Fruit fly (Drosophila melanogaster) whole organism, prepupa: ENCODE measurements around the gene lz.

Source experiments
- CG10669 ChIP-seq: fragments of 200-800 bp; sonication (Bioruptor generic); optimal IDR thresholded peaks from 3 replicates; lab custom pipeline; 2018; ENCODE audit warnings: missing biosample characterization, mild to moderate bottlenecking, missing genetic modification characterization, moderate library complexity
- CG11902 ChIP-seq: fragments of 200-800 bp; sonication (Bioruptor generic); optimal IDR thresholded peaks from 3 replicates; lab custom pipeline; 2016; ENCODE audit warnings: missing biosample characterization, missing genetic modification characterization
- CG16779 ChIP-seq: fragments of 200-800 bp; sonication (Bioruptor generic); optimal IDR thresholded peaks from 3 replicates; lab custom pipeline; 2017; ENCODE audit warnings: missing biosample characterization, mild to moderate bottlenecking, missing genetic modification characterization
- CG3032 ChIP-seq: fragments of 200-800 bp; optimal IDR thresholded peaks from 2 replicates; lab custom pipeline; 2019; ENCODE audit warnings: missing biosample characterization, mild to moderate bottlenecking, missing genetic modification characterization, moderate library complexity
- CG31627 ChIP-seq: fragments of 200-800 bp; sonication (Bioruptor generic); optimal IDR thresholded peaks from 3 replicates; lab custom pipeline; 2016; ENCODE audit warnings: missing biosample characterization, missing genetic modification characterization
- CG4318 ChIP-seq: fragments of 200-800 bp; sonication (Bioruptor generic); optimal IDR thresholded peaks from 3 replicates; lab custom pipeline; 2017; ENCODE audit warnings: missing biosample characterization, mild to moderate bottlenecking, missing genetic modification characterization
- CG6163 ChIP-seq: fragments of 200-800 bp; sonication (Bioruptor generic); IDR thresholded peaks from 3 replicates; pipeline ENCODE4 v1.3.6; 2022; ENCODE audit warnings: missing biosample characterization, missing genetic modification characterization
- CG6276 ChIP-seq: fragments of 200-800 bp; sonication (Bioruptor generic); optimal IDR thresholded peaks from 2 replicates; lab custom pipeline; 2017; ENCODE audit warnings: missing biosample characterization, mild to moderate bottlenecking, missing genetic modification characterization
- CG7368 ChIP-seq: fragments of 200-800 bp; sonication (Bioruptor generic); optimal IDR thresholded peaks from 3 replicates; lab custom pipeline; 2016; ENCODE audit warnings: missing biosample characterization, missing genetic modification characterization
- CG8119 ChIP-seq: fragments of 200-800 bp; sonication (Bioruptor generic); IDR thresholded peaks from 3 replicates; pipeline ENCODE4 v1.3.6; 2022; ENCODE audit warnings: missing biosample characterization, missing genetic modification characterization
- CG8319 ChIP-seq: fragments of 200-800 bp; sonication (Bioruptor generic); optimal IDR thresholded peaks from 3 replicates; lab custom pipeline; 2016; ENCODE audit warnings: missing biosample characterization, missing genetic modification characterization
- CG8632 ChIP-seq: fragments of 200-800 bp; sonication (Bioruptor generic); optimal IDR thresholded peaks from 3 replicates; lab custom pipeline; 2016; ENCODE audit warnings: missing biosample characterization, missing genetic modification characterization
- CG9139 ChIP-seq: fragments of 200-800 bp; sonication (Bioruptor generic); optimal IDR thresholded peaks from 3 replicates; lab custom pipeline; 2017; ENCODE audit warnings: missing biosample characterization, mild to moderate bottlenecking, missing genetic modification characterization
- Eip78C ChIP-seq: fragments of 200-800 bp; sonication (Bioruptor generic); peaks from one replicate; lab custom pipeline; 2016; ENCODE audit warnings: missing biosample characterization, missing genetic modification characterization
- Hr38 ChIP-seq: sonication (Bioruptor generic); optimal IDR thresholded peaks from 2 replicates; lab custom pipeline; 2016; ENCODE audit warnings: missing biosample characterization, missing genetic modification characterization
- Met ChIP-seq: fragments of 200-800 bp; sonication (Bioruptor generic); optimal IDR thresholded peaks from 3 replicates; lab custom pipeline; 2016; ENCODE audit warnings: missing biosample characterization, missing genetic modification characterization
- Sox14 ChIP-seq: fragments of 200-800 bp; sonication (Bioruptor generic); optimal IDR thresholded peaks from 3 replicates; lab custom pipeline; 2016; ENCODE audit warnings: missing biosample characterization, missing genetic modification characterization
- Sox15 ChIP-seq: fragments of 200-800 bp; sonication (Bioruptor generic); optimal IDR thresholded peaks from 3 replicates; lab custom pipeline; 2016; ENCODE audit warnings: missing biosample characterization, missing genetic modification characterization
- eg ChIP-seq: fragments of 200-800 bp; sonication (Bioruptor generic); IDR thresholded peaks from 3 replicates; pipeline ENCODE4 v1.3.6; 2022; ENCODE audit warnings: missing biosample characterization, missing genetic modification characterization
- fd85E ChIP-seq: fragments of 200-800 bp; sonication (Bioruptor generic); optimal IDR thresholded peaks from 3 replicates; lab custom pipeline; 2016; ENCODE audit warnings: missing biosample characterization, missing genetic modification characterization
- fkh ChIP-seq: fragments of 200-800 bp; sonication (Bioruptor generic); optimal IDR thresholded peaks from 3 replicates; lab custom pipeline; 2017; ENCODE audit warnings: missing biosample characterization, mild to moderate bottlenecking, missing genetic modification characterization, moderate library complexity
- svp ChIP-seq: fragments of 200-800 bp; sonication (Bioruptor generic); peaks from one replicate; lab custom pipeline; 2016; ENCODE audit warnings: missing biosample characterization, missing genetic modification characterization

lz gene

dm6 chrX:9352112-9353096 is 68.0 kb downstream of the lz start (continued):
- TF ChIP-seq eg: peak; percentile 77
- no peak for TF ChIP-seq CG9139
- TF ChIP-seq Met: peak; percentile 77
- peak; percentile 85 for TF ChIP-seq CG6163 (GFP tag; lab: Robert Waterston, UW)
- TF ChIP-seq Sox14 (GFP tag; lab: Kevin White, UChicago): peak; percentile 66
- peak; percentile 43 for TF ChIP-seq CG4318
- peak; percentile 84 for TF ChIP-seq Eip78C (GFP tag; lab: Kevin White, UChicago)
- peak; percentile 82 for TF ChIP-seq svp (GFP tag; lab: Kevin White, UChicago)
- TF ChIP-seq fkh (GFP tag; lab: Kevin White, UChicago): peak; percentile 79
- TF ChIP-seq CG6276 (GFP tag; lab: Kevin White, UChicago): peak; percentile 67
- TF ChIP-seq CG11902 (GFP tag; lab: Kevin White, UChicago): peak; percentile 34
- TF ChIP-seq CG8632 (GFP tag; lab: Kevin White, UChicago): peak; percentile 52
- TF ChIP-seq CG3032 (tag; lab: Kevin White, UChicago): no peak
- no peak for TF ChIP-seq Hr38
- TF ChIP-seq CG8319: peak; percentile 19
- peak; percentile 71 for TF ChIP-seq CG31627 (GFP tag; lab: Kevin White, UChicago)
- peak; percentile 63 for TF ChIP-seq CG8119 (GFP tag; lab: Robert Waterston, UW)
- TF ChIP-seq CG10669 (GFP tag; lab: Kevin White, UChicago): peak; percentile 22
- peak; percentile 0 for TF ChIP-seq fd85E (GFP tag; lab: Kevin White, UChicago)
- TF ChIP-seq Sox15 (GFP tag; lab: Kevin White, UChicago): peak; percentile 24
- no peak for TF ChIP-seq CG16779 (tag; lab: Kevin White, UChicago)
- TF ChIP-seq CG7368: no peak
- TF ChIP-seq, all 60 proteins: peak for 48
